Worm (Caenorhabditis elegans): ENCODE results near the gene VZK822L.2.

Gene VZK822L.2

DNA sequence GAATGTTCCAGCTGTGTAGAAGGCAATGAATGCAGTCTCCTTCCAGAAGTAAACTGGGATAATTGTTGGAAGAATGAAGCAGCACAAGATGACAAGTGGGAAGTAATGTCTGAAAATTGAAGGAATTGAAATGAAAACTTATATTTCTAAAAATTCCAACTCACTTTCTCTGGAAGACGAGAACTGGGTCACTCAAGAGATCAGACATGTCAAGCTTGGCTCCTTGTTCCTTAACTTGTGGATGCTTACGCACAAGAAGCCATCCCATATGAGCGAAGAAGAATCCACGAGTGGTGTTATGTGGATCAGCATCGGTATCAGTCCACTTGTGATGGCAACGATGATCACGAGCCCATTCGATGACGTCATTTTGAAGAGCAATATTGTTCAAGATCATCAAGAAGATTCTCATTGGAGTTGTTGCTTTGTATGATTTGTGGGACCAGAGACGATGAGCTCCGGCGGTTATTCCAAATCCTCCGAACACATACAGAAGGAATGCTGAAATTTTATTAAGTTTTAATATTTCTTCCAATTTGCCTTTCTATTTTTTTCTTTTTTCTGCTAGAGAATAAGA lies 2.5 kb downstream of the VZK822L.2 start:
- TF ChIP-seq mdl-1 (tag; optimal IDR thresholded peaks at IDR 0.05): no peak
- TF ChIP-seq ama-1 (optimal IDR thresholded peaks at IDR 0.05): peak; percentile 31

ce11 chrIV:11914837-11915737 lies 3.3 kb downstream of the VZK822L.2 start, which contains the start of gene fat-6:
fat-6 (minus strand) TSS chrIV:11915687.
- TF ChIP-seq elt-3 (tag; optimal IDR thresholded peaks at IDR 0.05) (no peak), unc-62 (GFP tag; optimal IDR thresholded peaks at IDR 0.05) (no peak), pha-4 (tag; optimal IDR thresholded peaks at IDR 0.05) (no peak), eor-1 (tag; optimal IDR thresholded peaks at IDR 0.05) (no peak), elt-2 (tag; optimal IDR thresholded peaks at IDR 0.05) (peak; percentile 75), fos-1 (tag; optimal IDR thresholded peaks at IDR 0.05) (no peak), ama-1 (optimal IDR thresholded peaks at IDR 0.05) (peak; percentile 38), mml-1 (tag; optimal IDR thresholded peaks at IDR 0.05) (no peak), nhr-77 (tag; optimal IDR thresholded peaks at IDR 0.05) (no peak), ceh-16 (tag; optimal IDR thresholded peaks at IDR 0.05) (no peak), jun-1 (tag; optimal IDR thresholded peaks at IDR 0.05) (peak; percentile 62), nhr-67 (tag; optimal IDR thresholded peaks at IDR 0.05) (no peak), nhr-23 (tag; optimal IDR thresholded peaks at IDR 0.05) (peak; percentile 37), skn-1 (tag; optimal IDR thresholded peaks at IDR 0.05) (no peak), lsy-12 (tag; optimal IDR thresholded peaks at IDR 0.05) (no peak), nhr-237 (tag; optimal IDR thresholded peaks at IDR 0.05) (no peak), nhr-28 (tag; optimal IDR thresholded peaks at IDR 0.05) (no peak), egl-5 (tag; optimal IDR thresholded peaks at IDR 0.05) (no peak), nhr-76 (tag; optimal IDR thresholded peaks at IDR 0.05) (no peak), ceh-28 (tag; optimal IDR thresholded peaks at IDR 0.05) (no peak), nhr-43 (tag; optimal IDR thresholded peaks at IDR 0.05; ENCODE audit: poor library complexity, severe bottlenecking) (peak; percentile 20), nfya-1 (tag; optimal IDR thresholded peaks at IDR 0.05; ENCODE audit: insufficient read depth) (peak; percentile 17), hmg-11 (tag; optimal IDR thresholded peaks at IDR 0.05) (no peak), fkh-2 (tag; optimal IDR thresholded peaks at IDR 0.05) (no peak), nhr-12 (tag; optimal IDR thresholded peaks at IDR 0.05) (no peak), ztf-11 (tag; optimal IDR thresholded peaks at IDR 0.05) (no peak), ztf-4 (tag; optimal IDR thresholded peaks at IDR 0.05) (no peak), R02D3.7 (tag; optimal IDR thresholded peaks at IDR 0.05) (no peak), unc-39 (tag; optimal IDR thresholded peaks at IDR 0.05) (no peak), ZK546.5 (tag; optimal IDR thresholded peaks at IDR 0.05) (no peak), pqm-1 (tag; optimal IDR thresholded peaks at IDR 0.05) (peak; percentile 54), daf-12 (tag; optimal IDR thresholded peaks at IDR 0.05) (no peak)

ce11 chrIV:11915768-11916453 lies 4.1 kb downstream of the VZK822L.2 start, which contains the start of gene ZK822.9:
ZK822.9 (plus strand) TSS chrIV:11915947.
- no peak for TF ChIP-seq nhr-67 (tag; optimal IDR thresholded peaks at IDR 0.05)
- no peak for TF ChIP-seq nhr-237 (tag; optimal IDR thresholded peaks at IDR 0.05)
- TF ChIP-seq elt-2 (tag; optimal IDR thresholded peaks at IDR 0.05): peak; percentile 69
- peak; percentile 29 for TF ChIP-seq pqm-1 (tag; optimal IDR thresholded peaks at IDR 0.05)
- peak; percentile 7 for TF ChIP-seq nhr-23 (tag; optimal IDR thresholded peaks at IDR 0.05)
- TF ChIP-seq egl-27 (tag; optimal IDR thresholded peaks at IDR 0.05): peak; percentile 12
- TF ChIP-seq eor-1 (tag; optimal IDR thresholded peaks at IDR 0.05): no peak
- TF ChIP-seq egl-5 (tag; optimal IDR thresholded peaks at IDR 0.05): no peak
- no peak for TF ChIP-seq lsy-12 (tag; optimal IDR thresholded peaks at IDR 0.05)
- peak; percentile 42 for TF ChIP-seq ama-1 (optimal IDR thresholded peaks at IDR 0.05)
- peak; percentile 73 for TF ChIP-seq pha-4 (tag; optimal IDR thresholded peaks at IDR 0.05)
- no peak for TF ChIP-seq daf-12 (tag; optimal IDR thresholded peaks at IDR 0.05)
